Fruit fly (Drosophila melanogaster): ENCODE measurements around the gene Acp33A.

Gene Acp33A

DNA sequence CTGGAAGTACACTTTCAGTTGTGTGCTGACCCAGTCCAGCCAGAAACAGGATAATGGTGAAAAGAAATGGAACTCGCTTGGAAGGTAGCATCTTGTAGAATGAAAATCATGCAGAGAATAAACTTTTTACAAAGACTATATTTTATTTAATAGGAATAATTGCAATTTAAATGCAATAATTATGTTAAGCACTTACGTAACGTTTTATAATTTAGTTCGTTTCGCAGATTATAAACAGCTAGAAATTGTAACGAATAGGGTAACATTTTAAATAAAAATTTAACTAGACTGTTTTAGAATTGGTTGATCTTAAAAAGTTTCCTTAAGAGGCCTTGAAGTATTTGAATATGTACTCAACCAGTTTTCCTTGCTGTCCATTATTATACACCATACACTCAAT is at the start of gene Acp33A:
Acp33A (minus strand) TSS at position 101 of the 400 bp plus-strand sequence.
- TF ChIP-seq eve (GFP tag; optimal IDR thresholded peaks at IDR 0.05) (no peak), CG3726 (GFP tag; IDR thresholded peaks at IDR 0.05) (no peak), Hand (GFP tag; optimal IDR thresholded peaks at IDR 0.05) (no peak), fru (optimal IDR thresholded peaks at IDR 0.05) (no peak), CG1024 (GFP tag; IDR thresholded peaks at IDR 0.05) (no peak), CG1603 (tag; optimal IDR thresholded peaks at IDR 0.05) (no peak), Trl (optimal IDR thresholded peaks at IDR 0.05) (no peak), Trl (GFP tag; optimal IDR thresholded peaks at IDR 0.05) (no peak), CG7963 (GFP tag; IDR thresholded peaks at IDR 0.05; ENCODE audit: partially characterized antibody) (no peak), Mes4 (GFP tag; optimal IDR thresholded peaks at IDR 0.05) (no peak), eyg (GFP tag; optimal IDR thresholded peaks at IDR 0.05) (no peak), D19A (tag; optimal IDR thresholded peaks at IDR 0.05) (no peak)

DNA sequence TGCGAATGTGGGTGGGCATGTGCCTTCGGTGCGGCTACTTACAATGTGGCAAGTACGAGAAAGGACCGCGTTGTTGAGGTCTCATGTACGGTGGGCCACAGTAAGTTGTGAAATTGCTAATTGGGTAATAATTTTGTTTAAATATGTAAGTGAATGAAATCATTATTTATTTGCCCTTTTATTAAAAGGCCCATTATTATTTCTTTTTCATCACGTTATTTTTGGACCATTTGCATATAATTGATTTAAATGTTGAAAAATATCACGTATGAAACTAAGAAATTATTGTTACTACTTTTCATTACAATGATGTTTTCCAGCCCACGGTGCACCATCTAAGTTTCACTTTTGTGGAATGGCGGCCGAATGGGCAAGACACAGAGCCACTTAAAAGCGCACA is 36.8 kb upstream of the Acp33A start:
- TF ChIP-seq Hmr (GFP tag; optimal IDR thresholded peaks at IDR 0.05) (peak; percentile 49), lab (GFP tag; optimal IDR thresholded peaks at IDR 0.05) (peak; percentile 60), Meics (GFP tag; optimal IDR thresholded peaks at IDR 0.05) (peak; percentile 48), Hr51 (GFP tag; optimal IDR thresholded peaks at IDR 0.05) (peak in 1 of 2 experiments; percentile 46), Oli (tag; optimal IDR thresholded peaks at IDR 0.05) (peak; percentile 4), CG3281 (GFP tag; optimal IDR thresholded peaks at IDR 0.05) (peak; percentile 51), CG15269 (tag; optimal IDR thresholded peaks at IDR 0.05) (peak; percentile 31), mam (GFP tag; optimal IDR thresholded peaks at IDR 0.05) (peak; percentile 31), slou (GFP tag; optimal IDR thresholded peaks at IDR 0.05) (peak; percentile 13), CG13296 (GFP tag; optimal IDR thresholded peaks at IDR 0.05) (peak; percentile 18), stc (GFP tag; IDR thresholded peaks at IDR 0.05) (no peak), CG2120 (GFP tag; optimal IDR thresholded peaks at IDR 0.05) (peak; percentile 53), Sox102F (GFP tag; optimal IDR thresholded peaks at IDR 0.05) (peak; percentile 23), caup (GFP tag; optimal IDR thresholded peaks at IDR 0.05; ENCODE audit: severe bottlenecking) (peak; percentile 37), E2f2 (GFP tag; IDR thresholded peaks at IDR 0.05) (no peak), stwl (tag; optimal IDR thresholded peaks at IDR 0.05) (no peak), sug (tag; optimal IDR thresholded peaks at IDR 0.05) (no peak), dysf (GFP tag; IDR thresholded peaks at IDR 0.05) (peak; percentile 34; the same call in 1 of the 3 replicates), Deaf1 (tag; optimal IDR thresholded peaks at IDR 0.05) (peak; percentile 14), slbo (GFP tag; IDR thresholded peaks at IDR 0.05) (0 out of 2 replicates have a peak, but pooled peaks have one; percentile 30), eve (GFP tag; optimal IDR thresholded peaks at IDR 0.05) (peak in 1 of 2 experiments; percentile 14), CG2678 (tag; optimal IDR thresholded peaks at IDR 0.05) (peak; percentile 60), ranshi (GFP tag; IDR thresholded peaks at IDR 0.05) (0 out of 2 replicates have a peak, but pooled peaks have one; percentile 17), lilli (GFP tag; optimal IDR thresholded peaks at IDR 0.05) (peak; percentile 2), CG34224 (GFP tag; IDR thresholded peaks at IDR 0.05; ENCODE audit: partially characterized antibody) (no peak), CG18599 (GFP tag; optimal IDR thresholded peaks at IDR 0.05) (peak; percentile 68), cwo (GFP tag; optimal IDR thresholded peaks at IDR 0.05) (peak; percentile 35), sens (GFP tag) (peak; percentile 35), CG17385 (GFP tag; optimal IDR thresholded peaks at IDR 0.05) (peak; percentile 0), pan (optimal IDR thresholded peaks at IDR 0.05) (no peak), pan (GFP tag; optimal IDR thresholded peaks at IDR 0.05 in 1 of 2, IDR thresholded peaks at IDR 0.05 in 1 of 2) (no peak), bsh (GFP tag; optimal IDR thresholded peaks at IDR 0.05) (no peak), klu (GFP tag; IDR thresholded peaks at IDR 0.05) (no peak), Atf3 (GFP tag; optimal IDR thresholded peaks at IDR 0.05) (no peak), CoRest (tag; optimal IDR thresholded peaks at IDR 0.05) (peak; percentile 25), CG11504 (tag; optimal IDR thresholded peaks at IDR 0.05) (peak; percentile 50), dmrt99B (tag; optimal IDR thresholded peaks at IDR 0.05) (peak; percentile 41), Hand (GFP tag; optimal IDR thresholded peaks at IDR 0.05) (peak; percentile 24), CG11695 (GFP tag; IDR thresholded peaks at IDR 0.05) (0 out of 3 replicates have a peak, but pooled peaks have one; percentile 32)
